Worm (Caenorhabditis elegans) whole organism, early embryonic: ENCODE data around the gene T20G5.8.

Source experiments
- B0310.2 ChIP-seq: sonication (generic microtip); optimal IDR thresholded peaks from 2 replicates; lab custom pipeline; 2016; ENCODE audit warnings: mild to moderate bottlenecking, missing genetic modification characterization, missing compliant biosample characterization
- F13C5.2 ChIP-seq: sonication (generic microtip); optimal IDR thresholded peaks from 2 replicates; lab custom pipeline; 2017; ENCODE audit warnings: mild to moderate bottlenecking, missing genetic modification characterization, inconsistent platforms, missing compliant biosample characterization
- aly-1 ChIP-seq: sonication (generic microtip); optimal IDR thresholded peaks from 2 replicates; lab custom pipeline; 2016; ENCODE audit warnings: missing genetic modification characterization, missing compliant biosample characterization
- ama-1 ChIP-seq: fragments of 150-350 bp; optimal IDR thresholded peaks from 2 replicates; lab custom pipeline; 2014
- ceh-13 ChIP-seq: fragments of 200-800 bp; sonication (Bioruptor generic); optimal IDR thresholded peaks from 2 replicates; lab custom pipeline; 2018; ENCODE audit warnings: mild to moderate bottlenecking, missing genetic modification characterization, missing compliant biosample characterization
- ceh-36 ChIP-seq: sonication (generic microtip); optimal IDR thresholded peaks from 2 replicates; lab custom pipeline; 2016; ENCODE audit warnings: missing genetic modification characterization, inconsistent platforms, missing compliant biosample characterization
- ets-7 ChIP-seq: sonication (generic microtip); optimal IDR thresholded peaks from 2 replicates; lab custom pipeline; 2016; ENCODE audit warnings: missing genotype, missing genetic modification characterization, missing compliant biosample characterization
- flt-1 ChIP-seq: fragments of 200-800 bp; sonication (Bioruptor generic); IDR thresholded peaks from 2 replicates; pipeline ENCODE4 v1.3.6; 2022; ENCODE audit warnings: missing genetic modification characterization, missing compliant biosample characterization
- hmbx-1 ChIP-seq: sonication (generic microtip); optimal IDR thresholded peaks from 2 replicates; lab custom pipeline; 2016; ENCODE audit warnings: mild to moderate bottlenecking, missing genetic modification characterization, missing compliant biosample characterization
- hmg-4 ChIP-seq: fragments of 200-800 bp; sonication (Bioruptor generic); optimal IDR thresholded peaks from 2 replicates; lab custom pipeline; 2018; ENCODE audit warnings: mild to moderate bottlenecking, missing genetic modification characterization, missing compliant biosample characterization
- hnd-1 ChIP-seq: sonication (generic microtip); optimal IDR thresholded peaks from 2 replicates; lab custom pipeline; 2016; ENCODE audit warnings: missing genetic modification characterization, missing compliant biosample characterization
- pes-1 ChIP-seq: fragments of 200-800 bp; sonication (Bioruptor generic); IDR thresholded peaks from 2 replicates; pipeline ENCODE4 v1.3.6; 2022; ENCODE audit warnings: missing genetic modification reagents, missing genetic modification characterization, missing compliant biosample characterization
- scrt-1 ChIP-seq: fragments of 200-800 bp; sonication (Bioruptor generic); IDR thresholded peaks from 2 replicates; pipeline ENCODE4 v1.3.6; 2022; ENCODE audit warnings: missing genetic modification characterization, missing compliant biosample characterization
- sea-1 ChIP-seq: fragments of 200-800 bp; sonication (Bioruptor generic); conservative IDR thresholded peaks from 2 replicates; pipeline ENCODE4 v1.3.6; 2022; ENCODE audit warnings: missing genetic modification characterization, missing compliant biosample characterization
- tbx-11 ChIP-seq: fragments of 200-800 bp; sonication (Bioruptor generic); IDR thresholded peaks from 2 replicates; pipeline ENCODE4 v1.3.6; 2022; ENCODE audit warnings: missing genetic modification characterization, missing compliant biosample characterization
- tbx-37 ChIP-seq: fragments of 200-800 bp; sonication (Bioruptor generic); conservative IDR thresholded peaks from 2 replicates; pipeline ENCODE4 v1.3.6; 2022; ENCODE audit warnings: missing genetic modification reagents, missing genetic modification characterization, missing compliant biosample characterization
- tra-4 ChIP-seq: sonication (generic microtip); optimal IDR thresholded peaks from 2 replicates; lab custom pipeline; 2017; ENCODE audit warnings: missing genetic modification characterization, missing compliant biosample characterization

T20G5.8 gene

ce11 chrIII:10170265-10170664, 28.9 kb upstream of the T20G5.8 start:
- no peak for TF ChIP-seq flt-1 (GFP tag; lab: Robert Waterston, UW)
- TF ChIP-seq F13C5.2 (tag; lab: Kevin White, UChicago) = no peak
- no peak for TF ChIP-seq pes-1
- no peak for TF ChIP-seq sea-1 (GFP tag; lab: Robert Waterston, UW)
- TF ChIP-seq hnd-1 (tag; lab: Kevin White, UChicago) = no peak
- no peak for TF ChIP-seq hmbx-1 (tag; lab: Kevin White, UChicago)
- no peak for TF ChIP-seq aly-1
- no peak for TF ChIP-seq tbx-37 (GFP tag; lab: Robert Waterston, UW)
- TF ChIP-seq scrt-1 (GFP tag; lab: Robert Waterston, UW) = no peak
- no peak for TF ChIP-seq ceh-13 (GFP tag; lab: Kevin White, UChicago)
- TF ChIP-seq hmg-4 = no peak
- TF ChIP-seq ama-1 (lab: Kevin White, UChicago) = no peak
- TF ChIP-seq B0310.2 (tag; lab: Kevin White, UChicago) = no peak

- TF ChIP-seq aly-1 (no peak), hmbx-1 (tag; lab: Kevin White, UChicago) (no peak), hnd-1 (tag; lab: Kevin White, UChicago) (no peak), B0310.2 (tag; lab: Kevin White, UChicago) (no peak), F13C5.2 (tag; lab: Kevin White, UChicago) (no peak), sea-1 (GFP tag; lab: Robert Waterston, UW) (no peak), scrt-1 (GFP tag; lab: Robert Waterston, UW) (no peak), hmg-4 (no peak), tbx-37 (GFP tag; lab: Robert Waterston, UW) (no peak), ama-1 (lab: Kevin White, UChicago) (no peak), pes-1 (no peak), tra-4 (tag; lab: Kevin White, UChicago) (no peak), flt-1 (GFP tag; lab: Robert Waterston, UW) (no peak)
Measured at ce11 chrIII:10178023-10178422, 21.1 kb upstream of the T20G5.8 start.

DNA sequence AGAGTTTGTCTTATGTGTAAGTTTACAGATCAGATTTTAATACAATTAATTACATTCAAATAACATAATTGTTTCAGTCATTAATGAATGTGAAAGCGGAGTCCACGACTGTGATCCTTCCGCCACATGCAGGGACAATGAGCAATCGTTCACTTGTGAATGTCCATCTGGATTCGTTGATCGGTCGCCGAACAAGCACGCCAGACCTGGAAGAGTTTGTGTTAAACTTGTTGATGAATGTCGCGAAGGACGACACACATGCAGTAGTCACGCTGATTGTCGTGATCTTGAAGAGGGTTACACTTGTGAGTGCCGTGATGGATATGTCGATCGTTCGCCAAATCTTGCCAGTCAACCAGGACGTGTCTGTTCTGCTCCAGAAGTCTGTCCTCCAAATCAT, 20.6 kb upstream of the T20G5.8 start:
- no peak for TF ChIP-seq sea-1 (GFP tag; lab: Robert Waterston, UW)
- TF ChIP-seq flt-1 (GFP tag; lab: Robert Waterston, UW) = no peak
- TF ChIP-seq tbx-37 (GFP tag; lab: Robert Waterston, UW) = no peak
- no peak for TF ChIP-seq aly-1
- no peak for TF ChIP-seq B0310.2 (tag; lab: Kevin White, UChicago)
- no peak for TF ChIP-seq ceh-36 (tag; lab: Kevin White, UChicago)
- no peak for TF ChIP-seq tra-4 (tag; lab: Kevin White, UChicago)
- TF ChIP-seq pes-1 = no peak

- TF ChIP-seq ceh-36 (tag; lab: Kevin White, UChicago) (no peak), sea-1 (GFP tag; lab: Robert Waterston, UW) (no peak), ets-7 (tag; lab: Kevin White, UChicago) (no peak), scrt-1 (GFP tag; lab: Robert Waterston, UW) (no peak), B0310.2 (tag; lab: Kevin White, UChicago) (no peak), tbx-11 (GFP tag; lab: Robert Waterston, UW) (no peak), tbx-37 (GFP tag; lab: Robert Waterston, UW) (no peak), hnd-1 (tag; lab: Kevin White, UChicago) (no peak), ama-1 (lab: Kevin White, UChicago) (no peak), pes-1 (no peak), hmbx-1 (tag; lab: Kevin White, UChicago) (no peak), hmg-4 (no peak), ceh-13 (GFP tag; lab: Kevin White, UChicago) (no peak), aly-1 (no peak), flt-1 (GFP tag; lab: Robert Waterston, UW) (no peak), F13C5.2 (tag; lab: Kevin White, UChicago) (no peak), tra-4 (tag; lab: Kevin White, UChicago) (no peak)
Measured at ce11 chrIII:10179444-10179843, 19.7 kb upstream of the T20G5.8 start.

ce11 chrIII:10181868-10182267, 17.3 kb upstream of the T20G5.8 start:
- TF ChIP-seq hnd-1 (tag; lab: Kevin White, UChicago) = no peak

ce11 chrIII:10186160-10186559, 13.0 kb upstream of the T20G5.8 start, which contains the start of gene unc-47:
unc-47 (minus strand) TSS chrIII:10186260.
- TF ChIP-seq B0310.2 (tag; lab: Kevin White, UChicago) (no peak), hmg-4 (no peak), ets-7 (tag; lab: Kevin White, UChicago) (no peak), scrt-1 (GFP tag; lab: Robert Waterston, UW) (no peak), aly-1 (no peak), hnd-1 (tag; lab: Kevin White, UChicago) (no peak), pes-1 (no peak), tbx-37 (GFP tag; lab: Robert Waterston, UW) (no peak), ceh-36 (tag; lab: Kevin White, UChicago) (no peak), hmbx-1 (tag; lab: Kevin White, UChicago) (no peak), sea-1 (GFP tag; lab: Robert Waterston, UW) (no peak), flt-1 (GFP tag; lab: Robert Waterston, UW) (no peak), ama-1 (lab: Kevin White, UChicago) (no peak), tra-4 (tag; lab: Kevin White, UChicago) (no peak), F13C5.2 (tag; lab: Kevin White, UChicago) (no peak), tbx-11 (GFP tag; lab: Robert Waterston, UW) (no peak), ceh-13 (GFP tag; lab: Kevin White, UChicago) (no peak)

DNA sequence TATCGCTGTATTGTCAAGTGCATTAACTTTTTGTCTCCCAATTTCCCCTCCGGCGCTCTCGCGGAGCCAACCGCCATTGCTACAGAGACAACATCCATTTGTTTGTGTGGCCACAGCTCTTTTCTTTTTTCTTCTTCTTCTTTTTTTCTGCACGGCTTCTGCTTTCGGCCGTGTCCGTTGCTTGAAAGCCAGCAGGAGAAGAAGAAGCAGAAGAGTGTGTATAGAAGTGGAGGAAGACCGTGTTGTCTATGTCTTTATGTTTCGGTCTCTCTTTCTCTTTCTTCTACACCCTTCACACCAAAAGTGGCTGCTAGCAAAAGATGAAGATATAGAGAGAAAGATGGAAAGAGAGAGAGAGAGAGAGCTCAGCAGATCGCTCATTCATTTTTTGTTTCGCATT, 11.3 kb upstream of the T20G5.8 start:
- TF ChIP-seq hnd-1 (tag; lab: Kevin White, UChicago) = no peak
- no peak for TF ChIP-seq scrt-1 (GFP tag; lab: Robert Waterston, UW)
- no peak for TF ChIP-seq sea-1 (GFP tag; lab: Robert Waterston, UW)
- TF ChIP-seq ceh-36 (tag; lab: Kevin White, UChicago) = no peak
- TF ChIP-seq aly-1 = no peak
- no peak for TF ChIP-seq flt-1 (GFP tag; lab: Robert Waterston, UW)
